Worm (Caenorhabditis elegans) whole organism, young adult: ENCODE results near the gene kars-1.

Experiments
- B0261.1 ChIP-seq: sonication (generic microtip); optimal IDR thresholded peaks from 2 replicates; lab custom pipeline; 2016; ENCODE audit warnings: mild to moderate bottlenecking, missing genetic modification characterization, moderate library complexity, missing compliant biosample characterization
- D2030.7 ChIP-seq: fragments of 200-800 bp; sonication (Bioruptor generic); IDR thresholded peaks from 2 replicates; pipeline ENCODE4 v1.3.6; 2022; ENCODE audit warnings: missing genetic modification reagents, missing genetic modification characterization, missing compliant biosample characterization
- F22D6.2 ChIP-seq: sonication (generic microtip); optimal IDR thresholded peaks from 2 replicates; lab custom pipeline; 2016; ENCODE audit warnings: mild to moderate bottlenecking, missing genetic modification characterization, missing compliant biosample characterization
- F33H1.4 ChIP-seq: fragments of 200-800 bp; sonication (Bioruptor generic); IDR thresholded peaks from 2 replicates; pipeline ENCODE4 v1.3.6; 2022; ENCODE audit warnings: missing genetic modification reagents, missing genetic modification characterization, missing compliant biosample characterization
- F52B5.7 ChIP-seq: sonication (generic microtip); optimal IDR thresholded peaks from 2 replicates; lab custom pipeline; 2016; ENCODE audit warnings: mild to moderate bottlenecking, missing genetic modification characterization, missing compliant biosample characterization
- F57C9.4 ChIP-seq: sonication (generic microtip); optimal IDR thresholded peaks from 2 replicates; lab custom pipeline; 2017; ENCODE audit warnings: mild to moderate bottlenecking, missing genetic modification characterization, missing compliant biosample characterization
- T07F8.4 ChIP-seq: sonication (generic microtip); optimal IDR thresholded peaks from 2 replicates; lab custom pipeline; 2016; ENCODE audit warnings: mild to moderate bottlenecking, missing genetic modification characterization, moderate library complexity, missing compliant biosample characterization
- Y53G8AR.9 ChIP-seq: fragments of 200-800 bp; sonication (Bioruptor generic); conservative IDR thresholded peaks from 2 replicates; pipeline ENCODE4 v1.3.6; 2022; ENCODE audit warnings: missing genetic modification reagents, missing genetic modification characterization, missing compliant biosample characterization
- Y56A3A.18 ChIP-seq: fragments of 200-800 bp; sonication (Bioruptor generic); IDR thresholded peaks from 2 replicates; pipeline ENCODE4 v1.3.6; 2022; ENCODE audit warnings: missing genetic modification reagents, missing genetic modification characterization, missing compliant biosample characterization
- Y79H2A.3 ChIP-seq: fragments of 200-800 bp; sonication (Bioruptor generic); conservative IDR thresholded peaks from 2 replicates; pipeline ENCODE4 v1.3.6; 2022; ENCODE audit warnings: missing genetic modification reagents, missing genetic modification characterization, missing compliant biosample characterization
- Y95B8A.8 ChIP-seq: fragments of 200-800 bp; sonication (Bioruptor generic); IDR thresholded peaks from 2 replicates; pipeline ENCODE4 v1.3.6; 2022; ENCODE audit warnings: missing genetic modification reagents, missing genetic modification characterization, missing compliant biosample characterization
- ZK185.1 ChIP-seq: sonication (generic microtip); optimal IDR thresholded peaks from 2 replicates; lab custom pipeline; 2016; ENCODE audit warnings: mild to moderate bottlenecking, missing genetic modification characterization, missing compliant biosample characterization; ENCODE audit not compliant: poor library complexity, severe bottlenecking
- attf-5 ChIP-seq: fragments of 200-800 bp; sonication (Bioruptor generic); optimal IDR thresholded peaks from 2 replicates; lab custom pipeline; 2018; ENCODE audit warnings: mild to moderate bottlenecking, missing genetic modification characterization, missing compliant biosample characterization
- ceh-40 ChIP-seq: fragments of 200-800 bp; sonication (Bioruptor generic); IDR thresholded peaks from 2 replicates; pipeline ENCODE4 v1.3.6; 2022; ENCODE audit warnings: missing genetic modification characterization, missing compliant biosample characterization
- ceh-58 ChIP-seq: fragments of 200-800 bp; sonication (Bioruptor generic); IDR thresholded peaks from 2 replicates; pipeline ENCODE4 v1.3.6; 2022; ENCODE audit warnings: missing genetic modification characterization, missing compliant biosample characterization
- chd-7 ChIP-seq: sonication (generic microtip); optimal IDR thresholded peaks from 2 replicates; lab custom pipeline; 2016; ENCODE audit warnings: mild to moderate bottlenecking, missing genetic modification characterization, moderate library complexity, missing compliant biosample characterization
- die-1 ChIP-seq: sonication (generic microtip); optimal IDR thresholded peaks from 2 replicates; lab custom pipeline; 2016; ENCODE audit warnings: missing genotype, mild to moderate bottlenecking, missing genetic modification characterization, missing compliant biosample characterization
- dox-1 ChIP-seq: fragments of 200-800 bp; sonication (Bioruptor generic); IDR thresholded peaks from 2 replicates; pipeline ENCODE4 v1.3.6; 2022; ENCODE audit warnings: missing genetic modification reagents, missing genetic modification characterization, missing compliant biosample characterization
- efl-1 ChIP-seq: fragments of 150-350 bp; optimal IDR thresholded peaks from 2 replicates; lab custom pipeline; 2014; ENCODE audit warnings: missing biosample characterization, missing genetic modification reagents, missing genetic modification characterization
- egl-18 ChIP-seq: fragments of 200-800 bp; sonication (Bioruptor generic); IDR thresholded peaks from 2 replicates; pipeline ENCODE4 v1.3.6; 2022; ENCODE audit warnings: missing genetic modification reagents, missing genetic modification characterization, missing compliant biosample characterization
- egrh-3 ChIP-seq: fragments of 200-800 bp; sonication (Bioruptor generic); IDR thresholded peaks from 2 replicates; pipeline ENCODE4 v1.3.6; 2022; ENCODE audit warnings: missing genetic modification reagents, missing genetic modification characterization, missing compliant biosample characterization
- hmg-1.2 ChIP-seq: fragments of 200-800 bp; sonication (Bioruptor generic); IDR thresholded peaks from 2 replicates; pipeline ENCODE4 v1.3.6; 2022; ENCODE audit warnings: missing genetic modification reagents, missing genetic modification characterization, missing compliant biosample characterization
- lag-1 ChIP-seq: fragments of 200-800 bp; sonication (Bioruptor generic); IDR thresholded peaks from 2 replicates; pipeline ENCODE4 v1.3.6; 2022; ENCODE audit warnings: missing genetic modification reagents, missing genetic modification characterization, missing compliant biosample characterization
- let-607 ChIP-seq, 2 experiments: fragments of 200-800 bp in 1 of 2; sonication (Bioruptor generic) in 1 of 2; sonication (generic microtip) in 1 of 2; optimal IDR thresholded peaks; 2 replicates each; lab custom pipeline; 2016 to 2018; ENCODE audit warnings: mild to moderate bottlenecking in 2 of 2, missing compliant biosample characterization in 2 of 2, missing genetic modification characterization in 2 of 2, moderate library complexity in 2 of 2, missing genotype in 1 of 2
- lin-35 ChIP-seq, 3 experiments: fragments of 150-350 bp in 2 of 3; sonication (generic microtip) in 1 of 3; optimal IDR thresholded peaks; 2 replicates each; lab custom pipeline; 2014 to 2018; ENCODE audit warnings: missing biosample characterization in 3 of 3, missing genetic modification characterization in 3 of 3, missing genetic modification reagents in 3 of 3
- lir-1 ChIP-seq: fragments of 200-800 bp; sonication (Bioruptor generic); conservative IDR thresholded peaks from 2 replicates; pipeline ENCODE4 v1.3.6; 2022; ENCODE audit warnings: missing genetic modification reagents, missing genetic modification characterization, missing compliant biosample characterization
- madf-6 ChIP-seq: fragments of 200-800 bp; sonication (Bioruptor generic); IDR thresholded peaks from 2 replicates; pipeline ENCODE4 v1.3.6; 2022; ENCODE audit warnings: missing genetic modification reagents, missing genetic modification characterization, missing compliant biosample characterization
- madf-8 ChIP-seq: fragments of 200-800 bp; sonication (Bioruptor generic); conservative IDR thresholded peaks from 2 replicates; pipeline ENCODE4 v1.3.6; 2022; ENCODE audit warnings: missing genetic modification reagents, missing genetic modification characterization, missing compliant biosample characterization
- mcd-1 ChIP-seq: fragments of 200-800 bp; sonication (Bioruptor generic); IDR thresholded peaks from 2 replicates; pipeline ENCODE4 v1.3.6; 2022; ENCODE audit warnings: missing genetic modification reagents, missing genetic modification characterization, missing compliant biosample characterization
- mel-28 ChIP-seq: sonication (generic microtip); optimal IDR thresholded peaks from 2 replicates; lab custom pipeline; 2016; ENCODE audit warnings: borderline replicate concordance, mild to moderate bottlenecking, missing genetic modification characterization, missing compliant biosample characterization
- mes-4 ChIP-seq: sonication (generic microtip); optimal IDR thresholded peaks from 2 replicates; lab custom pipeline; 2016; ENCODE audit warnings: missing genotype, missing genetic modification characterization, missing compliant biosample characterization
- nfyb-1 ChIP-seq: fragments of 200-800 bp; sonication (Bioruptor generic); IDR thresholded peaks from 2 replicates; pipeline ENCODE4 v1.3.6; 2022; ENCODE audit warnings: missing genetic modification reagents, missing genetic modification characterization, missing compliant biosample characterization
- nhr-27 ChIP-seq: fragments of 200-800 bp; sonication (Bioruptor generic); optimal IDR thresholded peaks from 2 replicates; lab custom pipeline; 2018; ENCODE audit warnings: mild to moderate bottlenecking, missing genetic modification characterization, moderate library complexity, missing compliant biosample characterization
- nhr-80 ChIP-seq: sonication (generic microtip); optimal IDR thresholded peaks from 2 replicates; lab custom pipeline; 2016; ENCODE audit warnings: missing genetic modification characterization, missing compliant biosample characterization
- pbrm-1 ChIP-seq: fragments of 200-800 bp; sonication (Bioruptor generic); IDR thresholded peaks from 2 replicates; pipeline ENCODE4 v1.3.6; 2022; ENCODE audit warnings: missing genetic modification reagents, missing genetic modification characterization, missing compliant biosample characterization
- snpc-1.1 ChIP-seq: sonication (generic microtip); optimal IDR thresholded peaks from 2 replicates; lab custom pipeline; 2017; ENCODE audit warnings: missing genetic modification characterization, mild to moderate bottlenecking, missing compliant biosample characterization, antibody characterized with exemption, moderate library complexity, missing genotype, missing genetic modification reagents; ENCODE audit not compliant: insufficient read depth
- snpc-3.4 ChIP-seq: sonication (generic microtip); optimal IDR thresholded peaks from 2 replicates; lab custom pipeline; 2017; ENCODE audit warnings: missing genetic modification characterization, mild to moderate bottlenecking, missing compliant biosample characterization, antibody characterized with exemption, moderate library complexity, missing genotype, missing genetic modification reagents
- snpc-4 ChIP-seq, 5 experiments: fragments of 150-350 bp in 1 of 5; sonication (generic microtip) in 4 of 5; optimal IDR thresholded peaks; 2 replicates each; lab custom pipeline; 2014 to 2018; ENCODE audit warnings: missing genetic modification characterization in 5 of 5, missing biosample characterization in 3 of 5, antibody characterized with exemption in 2 of 5, mild to moderate bottlenecking in 2 of 5, missing compliant biosample characterization in 2 of 5, missing genotype in 2 of 5, moderate library complexity in 2 of 5, missing genetic modification reagents in 1 of 5
- xnd-1 ChIP-seq: sonication (generic microtip); optimal IDR thresholded peaks from 2 replicates; lab custom pipeline; 2016; ENCODE audit warnings: missing genotype, missing genetic modification reagents, missing genetic modification characterization, missing compliant biosample characterization
- zfh-2 ChIP-seq: fragments of 200-800 bp; sonication (Bioruptor generic); conservative IDR thresholded peaks from 2 replicates; pipeline ENCODE4 v1.3.6; 2022; ENCODE audit warnings: missing genetic modification reagents, missing genetic modification characterization, missing compliant biosample characterization
- zim-3 ChIP-seq: sonication (generic microtip); optimal IDR thresholded peaks from 2 replicates; lab custom pipeline; 2017; ENCODE audit warnings: mild to moderate bottlenecking, missing genetic modification characterization, moderate library complexity, missing compliant biosample characterization

The kars-1 gene

DNA sequence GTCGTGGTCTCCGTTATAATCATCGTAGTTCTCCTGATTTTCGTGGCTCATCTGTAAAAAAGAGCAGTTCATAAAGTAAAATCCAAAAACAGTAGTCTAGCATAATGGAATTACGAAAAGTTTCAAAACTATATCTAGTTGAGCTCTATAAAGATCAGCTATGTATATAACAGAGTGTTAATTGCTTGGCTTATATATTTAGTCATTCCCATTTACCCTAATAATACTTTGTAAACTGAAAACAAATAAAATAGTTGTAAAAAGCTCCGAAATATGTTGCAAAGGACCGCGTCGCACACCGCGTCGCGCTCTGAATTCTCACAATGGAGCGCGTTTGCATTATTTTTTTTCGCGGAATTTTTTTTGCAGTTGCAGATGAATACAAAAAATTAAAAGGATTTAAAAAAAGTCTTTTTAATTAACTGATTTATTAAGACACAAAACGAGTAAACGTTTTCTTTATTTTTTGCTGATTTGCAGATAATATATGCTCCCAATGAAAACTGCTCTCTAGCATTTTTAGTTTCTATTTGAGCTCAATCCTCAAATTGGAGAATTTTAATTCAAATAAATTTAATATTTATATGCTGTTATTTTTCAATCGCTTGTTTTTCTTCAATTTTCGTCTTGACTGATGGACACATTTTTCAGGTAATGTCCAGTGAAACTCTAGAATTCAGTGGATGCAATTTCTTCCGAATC is 22.0 kb downstream of the kars-1 start, which contains the start of the genes tcer-1 and ZK1127.5 (continued):
- peak; percentile 69 for TF ChIP-seq madf-6 (GFP tag; lab: Robert Waterston, UW)
- no peak for TF ChIP-seq chd-7 (tag; lab: Kevin White, UChicago)
- peak; percentile 60 for TF ChIP-seq madf-8 (GFP tag; lab: Robert Waterston, UW)
- TF ChIP-seq hmg-1.2 (GFP tag; lab: Robert Waterston, UW), result peak; percentile 39; the same call in 1 of the 2 replicates
- no peak for TF ChIP-seq lag-1 (GFP tag; lab: Robert Waterston, UW)
- no peak for TF ChIP-seq mes-4 (tag; lab: Kevin White, UChicago)
- no peak for TF ChIP-seq ceh-58 (GFP tag; lab: Robert Waterston, UW)
- TF ChIP-seq snpc-1.1, result peak; percentile 31
- TF ChIP-seq snpc-4 (GFP tag; optimal IDR thresholded peaks at IDR 0.05; lab: Kevin White, UChicago), result no peak
- peak in 3 of 4 experiments; percentile 8 to 16 (median 13) for TF ChIP-seq snpc-4 (tag; optimal IDR thresholded peaks at IDR 0.05; lab: Kevin White, UChicago)
- peak; percentile 47 for TF ChIP-seq snpc-3.4 (tag; lab: Kevin White, UChicago)
- TF ChIP-seq lir-1 (GFP tag; lab: Robert Waterston, UW), result no peak
- TF ChIP-seq Y95B8A.8 (GFP tag; lab: Robert Waterston, UW), result no peak
- TF ChIP-seq F22D6.2, result no peak
- TF ChIP-seq zim-3, result no peak
- TF ChIP-seq die-1, result no peak
- TF ChIP-seq nhr-27 (tag; lab: Kevin White, UChicago), result no peak
- no peak; the same call in 1 of the 2 replicates for TF ChIP-seq pbrm-1 (GFP tag; lab: Robert Waterston, UW)
- TF ChIP-seq T07F8.4, result no peak
- TF ChIP-seq mel-28 (tag; lab: Kevin White, UChicago), result no peak
- no peak for TF ChIP-seq B0261.1
- TF ChIP-seq nfyb-1 (GFP tag; lab: Robert Waterston, UW), result no peak
- 0 out of 2 replicates have a peak, but pooled peaks have one; percentile 13 for TF ChIP-seq D2030.7 (GFP tag; lab: Robert Waterston, UW)
- TF ChIP-seq Y53G8AR.9 (GFP tag; lab: Robert Waterston, UW), result no peak
- peak; percentile 79 for TF ChIP-seq dox-1 (GFP tag; lab: Robert Waterston, UW)
- TF ChIP-seq lin-35 (GFP tag; optimal IDR thresholded peaks at IDR 0.05; lab: Kevin White, UChicago), result peak in 1 of 3 experiments; percentile 57
- TF ChIP-seq mcd-1 (GFP tag; lab: Robert Waterston, UW), result peak; percentile 94
- TF ChIP-seq efl-1 (GFP tag; lab: Kevin White, UChicago), result peak; percentile 87
- no peak for TF ChIP-seq F57C9.4 (tag; lab: Kevin White, UChicago)
- no peak for TF ChIP-seq xnd-1 (tag; lab: Kevin White, UChicago)
- TF ChIP-seq ceh-40, result no peak
- TF ChIP-seq attf-5 (GFP tag; lab: Kevin White, UChicago), result peak; percentile 69
- peak; percentile 1 for TF ChIP-seq nhr-80 (tag; lab: Kevin White, UChicago)
- no peak for TF ChIP-seq egl-18 (GFP tag; lab: Robert Waterston, UW)

DNA sequence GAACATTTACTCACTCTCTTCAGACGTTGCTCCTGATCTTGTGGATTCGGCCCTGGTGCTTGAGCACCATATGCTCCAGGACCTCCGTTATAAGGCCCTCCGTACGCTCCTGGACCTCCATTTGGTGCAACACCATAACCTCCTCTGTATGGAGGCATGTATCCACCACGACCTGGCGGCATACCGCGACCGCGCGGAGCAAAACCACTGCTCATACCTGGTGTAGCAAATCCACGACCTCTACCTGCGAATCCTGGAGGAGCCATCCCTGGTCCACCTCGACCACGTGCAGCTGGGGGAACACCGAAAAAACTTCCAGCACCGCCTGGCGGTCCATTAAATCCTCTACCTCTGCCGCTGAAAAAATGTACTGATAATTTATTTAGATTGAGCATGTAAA is 22.7 kb downstream of the kars-1 start:
- peak; percentile 77 for TF ChIP-seq zfh-2 (GFP tag; lab: Robert Waterston, UW)
- TF ChIP-seq die-1, result peak; percentile 13
- TF ChIP-seq madf-6 (GFP tag; lab: Robert Waterston, UW), result 0 out of 2 replicates have a peak, but pooled peaks have one; percentile 19
- peak; percentile 47; the same call in 1 of the 2 replicates for TF ChIP-seq egrh-3 (GFP tag; lab: Robert Waterston, UW)
- TF ChIP-seq F52B5.7 (tag; lab: Kevin White, UChicago), result peak; percentile 27
- no peak for TF ChIP-seq F33H1.4 (GFP tag; lab: Robert Waterston, UW)
- 0 out of 2 replicates have a peak, but pooled peaks have one; percentile 33 for TF ChIP-seq mcd-1 (GFP tag; lab: Robert Waterston, UW)
- no peak for TF ChIP-seq let-607 (tag; optimal IDR thresholded peaks at IDR 0.05; lab: Kevin White, UChicago)
- TF ChIP-seq Y56A3A.18 (GFP tag; lab: Robert Waterston, UW), result no peak
- TF ChIP-seq ZK185.1 (tag; lab: Kevin White, UChicago), result no peak
- no peak for TF ChIP-seq Y79H2A.3 (GFP tag; lab: Robert Waterston, UW)
- TF ChIP-seq, all 124 proteins: peak for 6
